Fruit fly (Drosophila melanogaster): ENCODE measurements around the gene Ubr3.

Gene Ubr3

DNA sequence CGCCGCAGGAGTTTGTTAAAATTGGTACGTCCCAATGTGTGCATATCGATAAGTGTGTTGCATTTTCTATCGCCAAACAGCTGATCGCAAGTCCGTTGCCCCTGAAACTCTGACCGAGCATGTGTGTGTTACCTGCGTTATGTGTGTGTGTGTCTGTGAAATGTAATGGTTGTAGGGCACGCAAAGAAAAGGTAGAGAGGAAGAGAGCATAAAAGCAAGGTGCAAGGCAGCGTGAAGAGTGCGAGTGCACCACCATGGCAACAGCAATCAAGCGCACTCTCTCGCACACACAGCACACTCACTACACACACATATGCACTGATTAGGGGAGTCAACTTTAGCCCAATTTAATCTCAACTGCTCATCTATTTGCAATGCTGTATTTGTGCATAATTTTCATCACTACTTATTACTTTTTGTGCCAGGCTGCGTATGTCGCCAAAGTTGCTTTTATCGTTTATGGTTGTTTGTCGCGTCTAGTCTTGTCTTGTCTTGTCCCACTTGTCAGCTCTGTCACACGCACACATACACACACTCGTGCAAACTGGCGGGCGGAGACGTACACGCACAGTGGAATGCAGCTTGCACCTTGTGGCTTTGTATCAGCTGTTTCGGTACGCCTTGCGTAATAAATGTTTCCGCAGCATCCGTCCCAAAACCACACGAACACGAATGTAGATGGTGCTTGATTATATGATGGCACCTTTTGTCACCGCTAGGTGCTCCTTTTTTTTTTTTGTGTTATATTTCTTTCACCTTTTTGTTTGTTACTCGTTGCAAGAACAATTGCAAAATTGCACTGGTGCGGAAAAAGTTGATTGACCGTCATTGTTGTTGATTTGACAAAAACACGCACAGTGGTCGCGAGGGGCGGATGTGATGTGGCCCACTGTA, 2.1 kb downstream of the Ubr3 start (continued):
- TF ChIP-seq CG6765 (GFP tag; optimal IDR thresholded peaks at IDR 0.05) (no peak), eve (GFP tag; optimal IDR thresholded peaks at IDR 0.05) (peak in 1 of 2 experiments; percentile 46), CG8924 (tag; optimal IDR thresholded peaks at IDR 0.05) (peak; percentile 77), CG8359 (GFP tag; optimal IDR thresholded peaks at IDR 0.05; ENCODE audit: borderline replicate concordance) (peak; percentile 48), sr (GFP tag; IDR thresholded peaks at IDR 0.05) (no peak), zfh1 (GFP tag; IDR thresholded peaks at IDR 0.05) (peak; percentile 71), psq (GFP tag; optimal IDR thresholded peaks at IDR 0.05) (peak; percentile 35), scrt (GFP tag; optimal IDR thresholded peaks at IDR 0.05) (peak; percentile 48), lola (GFP tag; optimal IDR thresholded peaks at IDR 0.05) (peak in 1 of 3 experiments; percentile 92), NFAT (GFP tag; IDR thresholded peaks at IDR 0.05) (0 out of 2 replicates have a peak, but pooled peaks have one; percentile 19), CG3065 (GFP tag; optimal IDR thresholded peaks at IDR 0.05) (peak; percentile 53), Hr51 (GFP tag; optimal IDR thresholded peaks at IDR 0.05) (peak; percentile 50 to 82), p53 (GFP tag; optimal IDR thresholded peaks at IDR 0.05) (peak; percentile 90), dmrt11E (tag; optimal IDR thresholded peaks at IDR 0.05) (peak; percentile 86), cg (GFP tag; optimal IDR thresholded peaks at IDR 0.05) (peak; percentile 95), Hmx (GFP tag; optimal IDR thresholded peaks at IDR 0.05) (no peak), exex (tag; optimal IDR thresholded peaks at IDR 0.05) (no peak), CG10959 (GFP tag; IDR thresholded peaks at IDR 0.05) (0 out of 2 replicates have a peak, but pooled peaks have one; percentile 32), Ssrp (tag; optimal IDR thresholded peaks at IDR 0.05) (peak; percentile 88), CG18599 (GFP tag; optimal IDR thresholded peaks at IDR 0.05) (peak; percentile 62), fd3F (GFP tag; optimal IDR thresholded peaks at IDR 0.05) (peak; percentile 14), otp (GFP tag; IDR thresholded peaks at IDR 0.05) (peak; percentile 68; the same call in 2 of the 3 replicates), CG14050 (GFP tag; IDR thresholded peaks at IDR 0.05) (peak; percentile 38; the same call in 1 of the 3 replicates), CG3281 (GFP tag; optimal IDR thresholded peaks at IDR 0.05) (peak; percentile 53), Dip2 (GFP tag; IDR thresholded peaks at IDR 0.05) (no peak), CG1602 (GFP tag; optimal IDR thresholded peaks at IDR 0.05) (peak; percentile 73), NK7.1 (GFP tag; optimal IDR thresholded peaks at IDR 0.05) (peak; percentile 61), CG6791 (GFP tag; IDR thresholded peaks at IDR 0.05; ENCODE audit: partially characterized antibody) (no peak), Lpt (GFP tag; optimal IDR thresholded peaks at IDR 0.05) (no peak), BtbVII (GFP tag; optimal IDR thresholded peaks at IDR 0.05) (peak; percentile 60), wor (GFP tag; IDR thresholded peaks at IDR 0.05) (peak; percentile 83), CG10462 (GFP tag; optimal IDR thresholded peaks at IDR 0.05) (peak; percentile 77), schlank (tag; optimal IDR thresholded peaks at IDR 0.05) (no peak), CG13123 (GFP tag; optimal IDR thresholded peaks at IDR 0.05) (peak; percentile 23), CG12769 (tag; optimal IDR thresholded peaks at IDR 0.05) (no peak), abd-A (tag; optimal IDR thresholded peaks at IDR 0.05) (no peak), tna (GFP tag; IDR thresholded peaks at IDR 0.05; ENCODE audit: partially characterized antibody) (no peak), PHDP (tag; optimal IDR thresholded peaks at IDR 0.05) (peak; percentile 72), croc (GFP tag; conservative IDR thresholded peaks at IDR 0.05) (peak; percentile 86), CG6854 (GFP tag; optimal IDR thresholded peaks at IDR 0.05) (peak; percentile 50), Hey (tag; optimal IDR thresholded peaks at IDR 0.05) (no peak), CG9932 (GFP tag; IDR thresholded peaks at IDR 0.05) (no peak; the same call in 1 of the 2 replicates), Dad (GFP tag; optimal IDR thresholded peaks at IDR 0.05) (peak; percentile 59), CG31441 (GFP tag; IDR thresholded peaks at IDR 0.05) (peak; percentile 88), CG9876 (GFP tag; optimal IDR thresholded peaks at IDR 0.05) (peak; percentile 58), wek (GFP tag; optimal IDR thresholded peaks at IDR 0.05) (peak; percentile 12), CG2116 (GFP tag; optimal IDR thresholded peaks at IDR 0.05) (peak; percentile 39), CG11085 (GFP tag; IDR thresholded peaks at IDR 0.05) (no peak)

Data from whole organism, embryonic.